Worm (Caenorhabditis elegans) whole organism, L4 larva: ENCODE data around the gene air-1.

ENCODE experiments used
- D1046.2 ChIP-seq: fragments of 200-800 bp; sonication (Bioruptor generic); IDR thresholded peaks from 2 replicates; pipeline ENCODE4 v1.3.6; 2022; ENCODE audit warnings: missing genetic modification characterization, missing compliant biosample characterization
- F44E2.7 ChIP-seq: fragments of 200-800 bp; sonication (Bioruptor generic); IDR thresholded peaks from 2 replicates; pipeline ENCODE4 v2.1.2; 2022; ENCODE audit warnings: missing genetic modification characterization, missing compliant biosample characterization
- R02D3.7 ChIP-seq: fragments of 150-350 bp; sonication (generic microtip); optimal IDR thresholded peaks from 3 replicates; lab custom pipeline; 2014; ENCODE audit warnings: missing biosample characterization, missing genetic modification characterization
- Y75B8A.6 ChIP-seq: fragments of 200-800 bp; sonication (Bioruptor generic); IDR thresholded peaks from 2 replicates; pipeline ENCODE4 v1.3.6; 2022; ENCODE audit warnings: missing genetic modification reagents, missing genetic modification characterization, missing compliant biosample characterization
- ceh-62 ChIP-seq: sonication (generic microtip); optimal IDR thresholded peaks from 2 replicates; lab custom pipeline; 2017; ENCODE audit warnings: missing biosample characterization, missing genetic modification characterization
- daf-16 ChIP-seq, 3 experiments: sonication (generic microtip); optimal IDR thresholded peaks; 2 replicates each; lab custom pipeline; 2016 to 2017; ENCODE audit warnings: missing genetic modification characterization in 3 of 3, missing genetic modification reagents in 3 of 3, mild to moderate bottlenecking in 2 of 3, missing compliant biosample characterization in 2 of 3, missing biosample characterization in 1 of 3, moderate library complexity in 1 of 3
- dmd-6 ChIP-seq: fragments of 200-800 bp; sonication (Bioruptor generic); IDR thresholded peaks from 2 replicates; pipeline ENCODE4 v1.3.6; 2022; ENCODE audit warnings: missing genetic modification reagents, missing genetic modification characterization, missing compliant biosample characterization
- dmd-9 ChIP-seq: fragments of 200-800 bp; sonication (Bioruptor generic); IDR thresholded peaks from 2 replicates; pipeline ENCODE4 v1.3.6; 2022; ENCODE audit warnings: missing genetic modification reagents, missing genetic modification characterization, missing compliant biosample characterization
- dve-1 ChIP-seq: sonication (generic microtip); optimal IDR thresholded peaks from 2 replicates; lab custom pipeline; 2017; ENCODE audit warnings: antibody characterized with exemption, mild to moderate bottlenecking, missing genetic modification characterization, missing compliant biosample characterization; ENCODE audit not compliant: insufficient read depth
- hif-1 ChIP-seq, 2 experiments: sonication (generic microtip); optimal IDR thresholded peaks; 2 replicates each; lab custom pipeline; 2016 to 2017; ENCODE audit warnings: missing compliant biosample characterization in 2 of 2, missing genetic modification characterization in 2 of 2, missing genetic modification reagents in 2 of 2, missing genotype in 2 of 2, mild to moderate bottlenecking in 1 of 2
- hlh-11 ChIP-seq: fragments of 200-800 bp; sonication (Bioruptor generic); optimal IDR thresholded peaks from 2 replicates; lab custom pipeline; 2018; ENCODE audit warnings: mild to moderate bottlenecking, missing genetic modification characterization, missing compliant biosample characterization
- hlh-30 ChIP-seq: sonication (generic microtip); optimal IDR thresholded peaks from 2 replicates; lab custom pipeline; 2017; ENCODE audit warnings: antibody characterized with exemption, mild to moderate bottlenecking, missing genetic modification characterization, missing compliant biosample characterization; ENCODE audit not compliant: insufficient read depth
- jun-1 ChIP-seq: fragments of 150-350 bp; optimal IDR thresholded peaks from 2 replicates; lab custom pipeline; 2014; ENCODE audit warnings: missing biosample characterization, missing genetic modification reagents, missing genetic modification characterization
- lin-1 ChIP-seq: fragments of 200-800 bp; sonication (Bioruptor generic); IDR thresholded peaks from 2 replicates; pipeline ENCODE4 v1.3.6; 2022; ENCODE audit warnings: missing genetic modification reagents, missing genetic modification characterization, missing compliant biosample characterization
- lin-13 ChIP-seq: fragments of 150-350 bp; optimal IDR thresholded peaks from 2 replicates; lab custom pipeline; 2014; ENCODE audit warnings: missing biosample characterization, missing genetic modification reagents, missing genetic modification characterization
- lin-15B ChIP-seq: fragments of 150-350 bp; sonication (generic microtip); optimal IDR thresholded peaks from 3 replicates; lab custom pipeline; 2014; ENCODE audit warnings: missing biosample characterization, missing genetic modification characterization
- lir-3 ChIP-seq: sonication (generic microtip); optimal IDR thresholded peaks from 2 replicates; lab custom pipeline; 2016; ENCODE audit warnings: mild to moderate bottlenecking, missing genetic modification characterization, missing compliant biosample characterization
- mdt-29 ChIP-seq: fragments of 200-800 bp; sonication (Bioruptor generic); IDR thresholded peaks from 2 replicates; pipeline ENCODE4 v1.3.6; 2022; ENCODE audit warnings: missing genetic modification reagents, missing genetic modification characterization, missing compliant biosample characterization
- mep-1 ChIP-seq: fragments of 150-350 bp; sonication (generic microtip); optimal IDR thresholded peaks from 3 replicates; lab custom pipeline; 2014; ENCODE audit warnings: missing biosample characterization, missing genetic modification characterization
- mes-2 ChIP-seq: sonication (generic microtip); optimal IDR thresholded peaks from 2 replicates; lab custom pipeline; 2016; ENCODE audit warnings: missing genotype, mild to moderate bottlenecking, missing genetic modification characterization, missing compliant biosample characterization; ENCODE audit not compliant: poor library complexity, severe bottlenecking
- nhr-102 ChIP-seq: sonication (generic microtip); optimal IDR thresholded peaks from 2 replicates; lab custom pipeline; 2016; ENCODE audit warnings: mild to moderate bottlenecking, missing genetic modification characterization, moderate library complexity, missing compliant biosample characterization
- nhr-28 ChIP-seq: fragments of 150-350 bp; optimal IDR thresholded peaks from 2 replicates; lab custom pipeline; 2014; ENCODE audit warnings: missing biosample characterization, missing genetic modification characterization
- nhr-48 ChIP-seq: sonication (generic microtip); optimal IDR thresholded peaks from 2 replicates; lab custom pipeline; 2016; ENCODE audit warnings: mild to moderate bottlenecking, missing genetic modification characterization, missing compliant biosample characterization
- nhr-6 ChIP-seq: fragments of 150-350 bp; optimal IDR thresholded peaks from 2 replicates; lab custom pipeline; 2014; ENCODE audit warnings: missing biosample characterization, missing genetic modification characterization
- nhr-77 ChIP-seq: fragments of 150-350 bp; optimal IDR thresholded peaks from 2 replicates; lab custom pipeline; 2014; ENCODE audit warnings: missing biosample characterization, missing genetic modification characterization
- pha-4 ChIP-seq, 2 experiments: fragments of 150-350 bp in 1 of 2; fragments of 200-800 bp in 1 of 2; sonication (Bioruptor generic) in 1 of 2; IDR thresholded peaks in 1 of 2; optimal IDR thresholded peaks in 1 of 2; 2 replicates each; pipeline versions ENCODE4 v1.3.6 to Lab custom; 2014 to 2022; ENCODE audit warnings: missing genetic modification characterization in 2 of 2, missing genetic modification reagents in 2 of 2, missing biosample characterization in 1 of 2, missing compliant biosample characterization in 1 of 2
- php-3 ChIP-seq: fragments of 200-800 bp; sonication (Bioruptor generic); IDR thresholded peaks from 2 replicates; pipeline ENCODE4 v1.3.6; 2022; ENCODE audit warnings: missing genetic modification reagents, missing genetic modification characterization, missing compliant biosample characterization
- pqm-1 ChIP-seq: sonication (generic microtip); optimal IDR thresholded peaks from 2 replicates; lab custom pipeline; 2017; ENCODE audit warnings: missing biosample characterization, missing genetic modification characterization
- saeg-2 ChIP-seq: fragments of 200-800 bp; sonication (Bioruptor generic); IDR thresholded peaks from 2 replicates; pipeline ENCODE4 v1.3.6; 2022; ENCODE audit warnings: missing genetic modification reagents, missing genetic modification characterization, missing compliant biosample characterization
- skn-1 ChIP-seq: fragments of 150-350 bp; optimal IDR thresholded peaks from 2 replicates; lab custom pipeline; 2014; ENCODE audit warnings: missing biosample characterization, missing genetic modification characterization
- spr-1 ChIP-seq: sonication (generic microtip); optimal IDR thresholded peaks from 2 replicates; lab custom pipeline; 2016; ENCODE audit warnings: mild to moderate bottlenecking, missing genetic modification characterization, missing compliant biosample characterization
- tra-1 ChIP-seq: fragments of 200-800 bp; sonication (Bioruptor generic); IDR thresholded peaks from 2 replicates; pipeline ENCODE4 v1.3.6; 2022; ENCODE audit warnings: missing genetic modification reagents, missing genetic modification characterization, missing compliant biosample characterization
- unc-62 ChIP-seq, 3 experiments: fragments of 150-350 bp in 1 of 3; sonication (generic microtip); optimal IDR thresholded peaks in 2 of 3; peaks in 1 of 3; 1 replicate in 1 of 3; 2 replicates in 2 of 3; lab custom pipeline; 2014 to 2017; ENCODE audit warnings: missing biosample characterization in 3 of 3, missing genetic modification characterization in 3 of 3, missing genetic modification reagents in 3 of 3, missing genotype in 1 of 3
- zfp-3 ChIP-seq: fragments of 200-800 bp; sonication (Bioruptor generic); conservative IDR thresholded peaks from 2 replicates; pipeline ENCODE4 v1.3.6; 2022; ENCODE audit warnings: missing genetic modification reagents, missing genetic modification characterization, missing compliant biosample characterization
- zip-11 ChIP-seq: fragments of 200-800 bp; sonication (Bioruptor generic); IDR thresholded peaks from 2 replicates; pipeline ENCODE4 v1.3.6; 2022; ENCODE audit warnings: missing genetic modification characterization, missing compliant biosample characterization

air-1 gene

DNA sequence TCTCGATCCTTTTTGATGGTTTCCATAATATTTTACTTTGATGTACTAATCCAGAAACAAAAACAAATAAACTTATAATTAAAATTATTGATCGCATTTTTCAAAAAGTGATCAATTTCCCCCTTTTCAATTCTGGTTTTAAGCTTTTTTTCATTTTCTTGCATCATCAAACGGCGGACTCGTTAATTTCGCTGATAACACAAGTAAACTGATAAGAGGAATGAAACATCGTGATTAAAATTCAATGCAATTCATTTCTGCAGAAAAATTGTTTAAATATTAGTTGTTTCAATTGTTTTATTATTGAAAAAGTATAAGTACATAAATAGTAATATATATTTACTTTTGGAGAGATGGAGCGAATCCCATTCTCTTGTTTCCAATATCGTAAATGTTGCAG, 46.0 kb downstream of the air-1 start (continued):
- no peak for TF ChIP-seq lin-15B (tag; lab: Kevin White, UChicago)

DNA sequence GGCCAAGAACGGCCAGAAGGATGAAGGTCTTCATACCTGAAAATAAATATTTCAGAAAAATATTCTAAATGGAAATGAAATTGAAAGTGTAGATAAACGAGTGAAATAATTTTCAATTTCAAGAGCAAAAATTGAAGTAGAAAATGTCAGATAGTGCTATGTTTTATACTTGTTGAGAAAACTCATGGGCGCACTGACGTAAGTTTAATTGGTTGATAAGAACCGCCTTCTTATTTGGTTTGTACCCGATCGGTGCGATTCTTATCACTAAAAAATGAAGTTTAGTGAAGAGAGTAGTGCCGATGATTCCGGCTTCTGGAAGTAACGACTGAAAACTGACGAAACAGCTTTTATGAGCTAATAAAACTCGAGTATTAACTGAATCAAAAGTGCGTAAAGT, 47.6 kb downstream of the air-1 start, which contains the start of the genes asp-6 and asp-12:
asp-6 (minus strand) TSS at position 36 of the 400 bp plus-strand sequence.
asp-12 (plus strand) TSS at position 309 of the 400 bp plus-strand sequence.
- TF ChIP-seq R02D3.7 (no peak), Y75B8A.6 (GFP tag; lab: Robert Waterston, UW) (0 out of 2 replicates have a peak, but pooled peaks have one; percentile 6), lin-15B (tag; lab: Kevin White, UChicago) (no peak), dmd-6 (GFP tag; lab: Robert Waterston, UW) (peak; percentile 84), mes-2 (peak; percentile 28), dve-1 (peak; percentile 59), nhr-102 (tag; lab: Kevin White, UChicago) (no peak), hlh-11 (tag; lab: Kevin White, UChicago) (peak; percentile 69), nhr-77 (tag; lab: Kevin White, UChicago) (peak; percentile 78), ceh-62 (tag; lab: Kevin White, UChicago) (no peak), skn-1 (tag; lab: Kevin White, UChicago) (no peak), spr-1 (tag; lab: Kevin White, UChicago) (no peak), mdt-29 (peak; percentile 28; the same call in 1 of the 2 replicates), nhr-28 (tag; lab: Kevin White, UChicago) (peak; percentile 80), F44E2.7 (GFP tag; lab: Robert Waterston, UW) (no peak), unc-62 (GFP tag; optimal IDR thresholded peaks at IDR 0.05 in 1 of 2; lab: Kevin White, UChicago) (peak in 1 of 2 experiments; percentile 12), unc-62 (tag; optimal IDR thresholded peaks at IDR 0.05; lab: Kevin White, UChicago) (no peak), daf-16 (GFP tag; optimal IDR thresholded peaks at IDR 0.05; lab: Kevin White, UChicago) (no peak), daf-16 (tag; optimal IDR thresholded peaks at IDR 0.05; lab: Kevin White, UChicago) (peak; percentile 64), php-3 (GFP tag; lab: Robert Waterston, UW) (peak; percentile 80), D1046.2 (GFP tag; lab: Robert Waterston, UW) (no peak), saeg-2 (GFP tag; lab: Robert Waterston, UW) (no peak), dmd-9 (GFP tag; lab: Robert Waterston, UW) (no peak), pqm-1 (peak; percentile 59), nhr-48 (tag; lab: Kevin White, UChicago) (peak; percentile 29), jun-1 (tag; lab: Kevin White, UChicago) (no peak)

DNA sequence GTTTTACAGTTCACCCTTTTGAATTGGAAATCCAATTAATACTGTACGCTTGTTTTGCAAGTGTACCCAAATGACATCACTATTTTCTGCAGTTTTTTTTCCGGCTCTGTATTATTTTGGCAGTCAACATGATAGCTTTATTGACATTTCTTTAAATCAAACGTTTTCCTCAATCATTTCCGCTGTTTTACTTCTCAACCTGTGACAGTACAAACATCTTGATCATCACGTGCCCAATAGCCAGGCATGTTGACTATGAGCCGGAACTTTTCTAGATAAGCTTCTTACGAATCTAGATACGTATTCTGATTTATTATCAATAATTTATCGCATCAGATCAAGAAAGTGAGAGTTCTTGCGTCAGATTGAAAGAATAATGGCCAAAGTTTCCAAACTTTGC, 48.6 kb downstream of the air-1 start:
- peak in 1 of 2 experiments; percentile 19 for TF ChIP-seq hif-1 (tag; optimal IDR thresholded peaks at IDR 0.05; lab: Kevin White, UChicago)
- TF ChIP-seq php-3 (GFP tag; lab: Robert Waterston, UW): peak; percentile 50; the same call in 1 of the 2 replicates
- TF ChIP-seq daf-16 (GFP tag; optimal IDR thresholded peaks at IDR 0.05; lab: Kevin White, UChicago): peak in 1 of 2 experiments; percentile 53
- peak; percentile 82 for TF ChIP-seq daf-16 (tag; optimal IDR thresholded peaks at IDR 0.05; lab: Kevin White, UChicago)
- TF ChIP-seq nhr-6 (tag; lab: Kevin White, UChicago): no peak
- TF ChIP-seq mep-1 (tag; lab: Kevin White, UChicago): no peak
- TF ChIP-seq tra-1: peak; percentile 35; the same call in 1 of the 2 replicates
- TF ChIP-seq dmd-6 (GFP tag; lab: Robert Waterston, UW): peak; percentile 84
- TF ChIP-seq pha-4 (GFP tag; IDR thresholded peaks at IDR 0.05; lab: Robert Waterston, UW): peak; percentile 29; the same call in 1 of the 2 replicates
- TF ChIP-seq pha-4 (tag; optimal IDR thresholded peaks at IDR 0.05; lab: Kevin White, UChicago): no peak
- TF ChIP-seq zfp-3 (GFP tag; lab: Robert Waterston, UW): no peak
- peak; percentile 84 for TF ChIP-seq lin-1
- peak; percentile 53 for TF ChIP-seq nhr-102 (tag; lab: Kevin White, UChicago)
- TF ChIP-seq zip-11 (GFP tag; lab: Robert Waterston, UW): no peak
- peak; percentile 47 for TF ChIP-seq hlh-30 (tag; lab: Kevin White, UChicago)
- peak; percentile 75 for TF ChIP-seq hlh-11 (tag; lab: Kevin White, UChicago)
- peak; percentile 73 for TF ChIP-seq nhr-48 (tag; lab: Kevin White, UChicago)
- peak; percentile 87 for TF ChIP-seq dve-1
- TF ChIP-seq lin-13 (GFP tag; lab: Kevin White, UChicago): no peak
- TF ChIP-seq lir-3 (tag; lab: Kevin White, UChicago): no peak
- TF ChIP-seq pqm-1: no peak
- no peak for TF ChIP-seq D1046.2 (GFP tag; lab: Robert Waterston, UW)
